Fruit fly (Drosophila melanogaster): ENCODE data around the gene CG5815.

DNA sequence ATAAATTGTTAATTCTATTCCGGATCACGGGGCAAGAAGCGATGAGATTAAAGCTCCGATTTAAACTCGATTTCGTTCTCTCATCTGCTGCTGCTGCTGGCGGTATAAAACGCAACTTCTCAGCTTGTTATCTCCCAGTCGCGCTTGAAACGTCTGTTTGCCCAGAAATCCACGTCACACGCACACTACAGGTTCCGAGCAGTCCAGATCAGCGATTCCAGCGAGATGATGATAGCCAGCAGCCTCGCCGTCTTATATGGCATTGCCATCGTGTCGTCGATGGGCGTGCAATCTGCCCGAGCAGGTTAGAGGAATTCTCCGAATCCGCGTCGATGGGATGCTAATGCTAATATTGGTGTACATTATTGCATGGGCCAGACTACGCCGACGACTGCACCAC is 45.4 kb downstream of the CG5815 start, which contains the start of gene grass:
- TF ChIP-seq psq (optimal IDR thresholded peaks at IDR 0.05), result no peak
- no peak for TF ChIP-seq h (optimal IDR thresholded peaks at IDR 0.05)
- no peak for TF ChIP-seq Sin3A (optimal IDR thresholded peaks at IDR 0.05)
- no peak for TF ChIP-seq ttk (optimal IDR thresholded peaks at IDR 0.05)
- no peak for TF ChIP-seq Myc (optimal IDR thresholded peaks at IDR 0.05)

All from Kc167 (cell line).